Worm (Caenorhabditis elegans) whole organism, L4 larva: Measurements from ENCODE around the gene ZK1320.11.

ENCODE experiments used
- F10B5.3 ChIP-seq: sonication (generic microtip); optimal IDR thresholded peaks from 2 replicates; lab custom pipeline; 2016; ENCODE audit warnings: mild to moderate bottlenecking, missing genetic modification characterization, missing compliant biosample characterization
- F26F4.8 ChIP-seq: fragments of 200-800 bp; sonication (Bioruptor generic); conservative IDR thresholded peaks from 2 replicates; pipeline ENCODE4 v1.3.6; 2022; ENCODE audit warnings: missing genetic modification characterization, missing compliant biosample characterization
- F44E2.7 ChIP-seq: fragments of 200-800 bp; sonication (Bioruptor generic); IDR thresholded peaks from 2 replicates; pipeline ENCODE4 v2.1.2; 2022; ENCODE audit warnings: missing genetic modification characterization, missing compliant biosample characterization
- F49E8.2 ChIP-seq: sonication (generic microtip); optimal IDR thresholded peaks from 2 replicates; lab custom pipeline; 2016; ENCODE audit warnings: missing compliant biosample characterization, mild to moderate bottlenecking, missing genetic modification characterization, borderline replicate concordance
- T20F7.1 ChIP-seq: fragments of 200-800 bp; sonication (Bioruptor generic); optimal IDR thresholded peaks from 2 replicates; lab custom pipeline; 2018; ENCODE audit warnings: mild to moderate bottlenecking, missing genetic modification characterization, missing compliant biosample characterization
- Y105C5A.15 ChIP-seq: fragments of 200-800 bp; sonication (Bioruptor generic); IDR thresholded peaks from 2 replicates; pipeline ENCODE4 v1.3.6; 2022; ENCODE audit warnings: missing genetic modification characterization, missing compliant biosample characterization
- Y48G9A.11 ChIP-seq: fragments of 200-800 bp; sonication (Bioruptor generic); IDR thresholded peaks from 2 replicates; pipeline ENCODE4 v1.3.6; 2022; ENCODE audit warnings: missing genetic modification reagents, missing genetic modification characterization, missing compliant biosample characterization
- Y5F2A.4 ChIP-seq: fragments of 200-800 bp; sonication (Bioruptor generic); optimal IDR thresholded peaks from 2 replicates; lab custom pipeline; 2018; ENCODE audit warnings: mild to moderate bottlenecking, missing genetic modification characterization, missing compliant biosample characterization
- Y75B8A.6 ChIP-seq: fragments of 200-800 bp; sonication (Bioruptor generic); IDR thresholded peaks from 2 replicates; pipeline ENCODE4 v1.3.6; 2022; ENCODE audit warnings: missing genetic modification reagents, missing genetic modification characterization, missing compliant biosample characterization
- ZK546.5 ChIP-seq, 2 experiments: sonication (generic microtip); optimal IDR thresholded peaks; 2 replicates each; lab custom pipeline; 2017; ENCODE audit warnings: missing biosample characterization in 2 of 2, missing genetic modification characterization in 2 of 2
- ces-1 ChIP-seq: fragments of 150-350 bp; sonication (generic microtip); optimal IDR thresholded peaks from 4 replicates; lab custom pipeline; 2014; ENCODE audit warnings: missing biosample characterization, missing genetic modification reagents, missing genetic modification characterization
- daf-12 ChIP-seq: fragments of 150-350 bp; optimal IDR thresholded peaks from 2 replicates; lab custom pipeline; 2014; ENCODE audit warnings: missing biosample characterization, missing genetic modification reagents, missing genetic modification characterization
- daf-16 ChIP-seq, 3 experiments: sonication (generic microtip); optimal IDR thresholded peaks; 2 replicates each; lab custom pipeline; 2016 to 2017; ENCODE audit warnings: missing genetic modification characterization in 3 of 3, missing genetic modification reagents in 3 of 3, mild to moderate bottlenecking in 2 of 3, missing compliant biosample characterization in 2 of 3, missing biosample characterization in 1 of 3, moderate library complexity in 1 of 3
- dmd-6 ChIP-seq: fragments of 200-800 bp; sonication (Bioruptor generic); IDR thresholded peaks from 2 replicates; pipeline ENCODE4 v1.3.6; 2022; ENCODE audit warnings: missing genetic modification reagents, missing genetic modification characterization, missing compliant biosample characterization
- dve-1 ChIP-seq: sonication (generic microtip); optimal IDR thresholded peaks from 2 replicates; lab custom pipeline; 2017; ENCODE audit warnings: antibody characterized with exemption, mild to moderate bottlenecking, missing genetic modification characterization, missing compliant biosample characterization; ENCODE audit not compliant: insufficient read depth
- fkh-10 ChIP-seq: fragments of 150-350 bp; optimal IDR thresholded peaks from 2 replicates; lab custom pipeline; 2014; ENCODE audit warnings: missing biosample characterization, missing genetic modification reagents, missing genetic modification characterization
- fos-1 ChIP-seq: fragments of 150-350 bp; optimal IDR thresholded peaks from 2 replicates; lab custom pipeline; 2014; ENCODE audit warnings: missing biosample characterization, missing genetic modification characterization
- hif-1 ChIP-seq, 2 experiments: sonication (generic microtip); optimal IDR thresholded peaks; 2 replicates each; lab custom pipeline; 2016 to 2017; ENCODE audit warnings: missing compliant biosample characterization in 2 of 2, missing genetic modification characterization in 2 of 2, missing genetic modification reagents in 2 of 2, missing genotype in 2 of 2, mild to moderate bottlenecking in 1 of 2
- hlh-30 ChIP-seq: sonication (generic microtip); optimal IDR thresholded peaks from 2 replicates; lab custom pipeline; 2017; ENCODE audit warnings: antibody characterized with exemption, mild to moderate bottlenecking, missing genetic modification characterization, missing compliant biosample characterization; ENCODE audit not compliant: insufficient read depth
- hmg-1.1 ChIP-seq: fragments of 200-800 bp; sonication (Bioruptor generic); IDR thresholded peaks from 2 replicates; pipeline ENCODE4 v1.3.6; 2022; ENCODE audit warnings: missing genetic modification reagents, missing genetic modification characterization, missing compliant biosample characterization
- lim-7 ChIP-seq: fragments of 200-800 bp; sonication (Bioruptor generic); IDR thresholded peaks from 2 replicates; pipeline ENCODE4 v1.3.6; 2022; ENCODE audit warnings: missing genetic modification characterization, missing compliant biosample characterization
- lin-1 ChIP-seq: fragments of 200-800 bp; sonication (Bioruptor generic); IDR thresholded peaks from 2 replicates; pipeline ENCODE4 v1.3.6; 2022; ENCODE audit warnings: missing genetic modification reagents, missing genetic modification characterization, missing compliant biosample characterization
- lin-39 ChIP-seq: fragments of 150-350 bp; optimal IDR thresholded peaks from 2 replicates; lab custom pipeline; 2014; ENCODE audit warnings: missing biosample characterization, missing genetic modification reagents, missing genetic modification characterization
- lir-3 ChIP-seq: sonication (generic microtip); optimal IDR thresholded peaks from 2 replicates; lab custom pipeline; 2016; ENCODE audit warnings: mild to moderate bottlenecking, missing genetic modification characterization, missing compliant biosample characterization
- lsy-2 ChIP-seq, 2 experiments: fragments of 150-350 bp in 1 of 2; sonication (generic microtip) in 1 of 2; optimal IDR thresholded peaks; 2 replicates each; lab custom pipeline; 2014 to 2017; ENCODE audit warnings: missing biosample characterization in 2 of 2, missing genetic modification characterization in 2 of 2
- madf-5 ChIP-seq, 2 experiments: fragments of 200-800 bp; sonication (Bioruptor generic); IDR thresholded peaks; 2 replicates each; pipeline ENCODE4 v1.3.6; 2022; ENCODE audit warnings: missing compliant biosample characterization in 2 of 2, missing genetic modification characterization in 2 of 2
- mdt-29 ChIP-seq: fragments of 200-800 bp; sonication (Bioruptor generic); IDR thresholded peaks from 2 replicates; pipeline ENCODE4 v1.3.6; 2022; ENCODE audit warnings: missing genetic modification reagents, missing genetic modification characterization, missing compliant biosample characterization
- mep-1 ChIP-seq: fragments of 150-350 bp; sonication (generic microtip); optimal IDR thresholded peaks from 3 replicates; lab custom pipeline; 2014; ENCODE audit warnings: missing biosample characterization, missing genetic modification characterization
- mes-2 ChIP-seq: sonication (generic microtip); optimal IDR thresholded peaks from 2 replicates; lab custom pipeline; 2016; ENCODE audit warnings: missing genotype, mild to moderate bottlenecking, missing genetic modification characterization, missing compliant biosample characterization; ENCODE audit not compliant: poor library complexity, severe bottlenecking
- mxl-2 ChIP-seq: fragments of 200-800 bp; sonication (Bioruptor generic); conservative IDR thresholded peaks from 2 replicates; pipeline ENCODE4 v1.3.6; 2022; ENCODE audit warnings: missing genetic modification reagents, missing genetic modification characterization, missing compliant biosample characterization
- nhr-10 ChIP-seq: fragments of 150-350 bp; optimal IDR thresholded peaks from 2 replicates; lab custom pipeline; 2014; ENCODE audit warnings: missing biosample characterization, missing genetic modification characterization
- nhr-237 ChIP-seq: sonication (generic microtip); optimal IDR thresholded peaks from 2 replicates; lab custom pipeline; 2017; ENCODE audit warnings: missing biosample characterization, missing genetic modification characterization
- nhr-25 ChIP-seq: sonication (generic microtip); optimal IDR thresholded peaks from 2 replicates; lab custom pipeline; 2017; ENCODE audit warnings: missing genetic modification characterization, mild to moderate bottlenecking, missing compliant biosample characterization, antibody characterized with exemption, moderate library complexity, borderline replicate concordance; ENCODE audit not compliant: insufficient read depth
- nhr-42 ChIP-seq: fragments of 200-800 bp; sonication (Bioruptor generic); IDR thresholded peaks from 2 replicates; pipeline ENCODE4 v1.3.6; 2022; ENCODE audit warnings: missing genetic modification characterization, missing compliant biosample characterization
- nhr-48 ChIP-seq: sonication (generic microtip); optimal IDR thresholded peaks from 2 replicates; lab custom pipeline; 2016; ENCODE audit warnings: mild to moderate bottlenecking, missing genetic modification characterization, missing compliant biosample characterization
- nhr-6 ChIP-seq: fragments of 150-350 bp; optimal IDR thresholded peaks from 2 replicates; lab custom pipeline; 2014; ENCODE audit warnings: missing biosample characterization, missing genetic modification characterization
- nhr-76 ChIP-seq: fragments of 150-350 bp; optimal IDR thresholded peaks from 2 replicates; lab custom pipeline; 2014; ENCODE audit warnings: missing biosample characterization, missing genetic modification characterization
- nhr-77 ChIP-seq: fragments of 150-350 bp; optimal IDR thresholded peaks from 2 replicates; lab custom pipeline; 2014; ENCODE audit warnings: missing biosample characterization, missing genetic modification characterization
- pha-4 ChIP-seq, 2 experiments: fragments of 150-350 bp in 1 of 2; fragments of 200-800 bp in 1 of 2; sonication (Bioruptor generic) in 1 of 2; IDR thresholded peaks in 1 of 2; optimal IDR thresholded peaks in 1 of 2; 2 replicates each; pipeline versions ENCODE4 v1.3.6 to Lab custom; 2014 to 2022; ENCODE audit warnings: missing genetic modification characterization in 2 of 2, missing genetic modification reagents in 2 of 2, missing biosample characterization in 1 of 2, missing compliant biosample characterization in 1 of 2
- rbr-2 ChIP-seq: sonication (generic microtip); optimal IDR thresholded peaks from 2 replicates; lab custom pipeline; 2016; ENCODE audit warnings: missing genotype, missing genetic modification characterization, missing compliant biosample characterization
- sdz-12 ChIP-seq: fragments of 200-800 bp; sonication (Bioruptor generic); optimal IDR thresholded peaks from 2 replicates; lab custom pipeline; 2018; ENCODE audit warnings: mild to moderate bottlenecking, missing genetic modification characterization, missing compliant biosample characterization
- set-16 ChIP-seq: fragments of 200-800 bp; sonication (Bioruptor generic); IDR thresholded peaks from 2 replicates; pipeline ENCODE4 v1.3.6; 2022; ENCODE audit warnings: missing genetic modification reagents, missing genetic modification characterization, missing compliant biosample characterization
- skn-1 ChIP-seq: fragments of 150-350 bp; optimal IDR thresholded peaks from 2 replicates; lab custom pipeline; 2014; ENCODE audit warnings: missing biosample characterization, missing genetic modification characterization
- snpc-4 ChIP-seq: fragments of 150-350 bp; optimal IDR thresholded peaks from 2 replicates; lab custom pipeline; 2014; ENCODE audit warnings: missing biosample characterization, missing genetic modification characterization
- spr-1 ChIP-seq: sonication (generic microtip); optimal IDR thresholded peaks from 2 replicates; lab custom pipeline; 2016; ENCODE audit warnings: mild to moderate bottlenecking, missing genetic modification characterization, missing compliant biosample characterization
- zag-1 ChIP-seq: fragments of 150-350 bp; optimal IDR thresholded peaks from 2 replicates; lab custom pipeline; 2014; ENCODE audit warnings: missing biosample characterization, missing genetic modification characterization
- zfp-2 ChIP-seq: sonication (generic microtip); optimal IDR thresholded peaks from 2 replicates; lab custom pipeline; 2016; ENCODE audit warnings: mild to moderate bottlenecking, missing genetic modification characterization, missing compliant biosample characterization
- zfp-3 ChIP-seq: fragments of 200-800 bp; sonication (Bioruptor generic); conservative IDR thresholded peaks from 2 replicates; pipeline ENCODE4 v1.3.6; 2022; ENCODE audit warnings: missing genetic modification reagents, missing genetic modification characterization, missing compliant biosample characterization
- zip-11 ChIP-seq: fragments of 200-800 bp; sonication (Bioruptor generic); IDR thresholded peaks from 2 replicates; pipeline ENCODE4 v1.3.6; 2022; ENCODE audit warnings: missing genetic modification characterization, missing compliant biosample characterization
- ztf-11 ChIP-seq: fragments of 150-350 bp; optimal IDR thresholded peaks from 2 replicates; lab custom pipeline; 2014; ENCODE audit warnings: missing biosample characterization, missing genetic modification characterization
- ztf-7 ChIP-seq: fragments of 150-350 bp; optimal IDR thresholded peaks from 2 replicates; lab custom pipeline; 2014; ENCODE audit warnings: missing biosample characterization, missing genetic modification characterization

The ZK1320.11 gene

ce11 chrII:9706207-9706606 is 38.8 kb downstream of the ZK1320.11 start, which contains the start of gene Y53C12A.3 (continued):
- TF ChIP-seq hmg-1.1 (no peak), zfp-3 (GFP tag; lab: Robert Waterston, UW) (no peak), Y48G9A.11 (no peak), nhr-48 (no peak), mes-2 (tag; lab: Kevin White, UChicago) (peak; percentile 70), skn-1 (tag; lab: Kevin White, UChicago) (no peak), pha-4 (GFP tag; IDR thresholded peaks at IDR 0.05; lab: Robert Waterston, UW) (no peak), pha-4 (tag; optimal IDR thresholded peaks at IDR 0.05; lab: Kevin White, UChicago) (no peak), set-16 (no peak), rbr-2 (tag; lab: Kevin White, UChicago) (no peak), lir-3 (no peak), fkh-10 (GFP tag; lab: Kevin White, UChicago) (no peak), ztf-7 (tag; lab: Kevin White, UChicago) (no peak), hif-1 (tag; optimal IDR thresholded peaks at IDR 0.05; lab: Kevin White, UChicago) (no peak), nhr-237 (tag; lab: Kevin White, UChicago) (no peak), nhr-77 (tag; lab: Kevin White, UChicago) (no peak), lim-7 (GFP tag; lab: Robert Waterston, UW) (no peak), nhr-10 (no peak), snpc-4 (tag; lab: Kevin White, UChicago) (no peak), ZK546.5 (tag; optimal IDR thresholded peaks at IDR 0.05; lab: Kevin White, UChicago) (no peak), F26F4.8 (GFP tag; lab: Robert Waterston, UW) (no peak), nhr-42 (GFP tag; lab: Robert Waterston, UW) (no peak), zfp-2 (no peak), nhr-6 (tag; lab: Kevin White, UChicago) (peak; percentile 18), nhr-25 (tag; lab: Kevin White, UChicago) (no peak), mep-1 (tag; lab: Kevin White, UChicago) (peak; percentile 12), fos-1 (tag; lab: Kevin White, UChicago) (no peak), zag-1 (tag; lab: Kevin White, UChicago) (no peak), hlh-30 (tag; lab: Kevin White, UChicago) (peak; percentile 51), ztf-11 (no peak), mdt-29 (GFP tag; lab: Robert Waterston, UW) (no peak), daf-16 (GFP tag; optimal IDR thresholded peaks at IDR 0.05; lab: Kevin White, UChicago) (no peak), daf-16 (tag; optimal IDR thresholded peaks at IDR 0.05; lab: Kevin White, UChicago) (no peak), Y105C5A.15 (GFP tag; lab: Robert Waterston, UW) (no peak), lin-1 (GFP tag; lab: Robert Waterston, UW) (no peak), Y75B8A.6 (GFP tag; lab: Robert Waterston, UW) (no peak), F49E8.2 (tag; lab: Kevin White, UChicago) (no peak), madf-5 (GFP tag; IDR thresholded peaks at IDR 0.05; lab: Robert Waterston, UW) (no peak), F10B5.3 (tag; lab: Kevin White, UChicago) (no peak), dmd-6 (GFP tag; lab: Robert Waterston, UW) (no peak), F44E2.7 (GFP tag; lab: Robert Waterston, UW) (no peak), zip-11 (GFP tag; lab: Robert Waterston, UW) (no peak), T20F7.1 (GFP tag; lab: Kevin White, UChicago) (peak; percentile 34), spr-1 (tag; lab: Kevin White, UChicago) (no peak), ces-1 (GFP tag; lab: Kevin White, UChicago) (no peak), daf-12 (tag; lab: Kevin White, UChicago) (no peak), Y5F2A.4 (GFP tag; lab: Kevin White, UChicago) (no peak), nhr-76 (no peak), lin-39 (no peak), lsy-2 (tag; optimal IDR thresholded peaks at IDR 0.05; lab: Kevin White, UChicago) (peak in 1 of 2 experiments; percentile 81), sdz-12 (GFP tag; lab: Kevin White, UChicago) (no peak), mxl-2 (GFP tag; lab: Robert Waterston, UW) (no peak), dve-1 (no peak)
